Fruit fly (Drosophila melanogaster): ENCODE data around the gene Cp15.
A peak's percentile ranks its signal among the peaks of the same experiment; 100 is the strongest.

The Cp15 gene

dm6 chr3L:8696487-8696954 is 31.8 kb upstream of the Cp15 start (continued):
- TF ChIP-seq ERR (GFP tag; optimal IDR thresholded peaks at IDR 0.05) = peak; percentile 36
- TF ChIP-seq CG18764 (GFP tag; optimal IDR thresholded peaks at IDR 0.05) = peak; percentile 46
- peak; percentile 60 for TF ChIP-seq gcm (GFP tag; optimal IDR thresholded peaks at IDR 0.05)
- TF ChIP-seq CG3726 (GFP tag; IDR thresholded peaks at IDR 0.05) = no peak
- no peak for TF ChIP-seq Bdp1 (GFP tag; optimal IDR thresholded peaks at IDR 0.05)
- TF ChIP-seq Oaz (GFP tag; IDR thresholded peaks at IDR 0.05) = no peak
- peak; percentile 55 for TF ChIP-seq CG13894 (tag; optimal IDR thresholded peaks at IDR 0.05)
- TF ChIP-seq CG12299 (tag; optimal IDR thresholded peaks at IDR 0.05) = peak; percentile 47
- TF ChIP-seq CG14441 (GFP tag; IDR thresholded peaks at IDR 0.05) = peak; percentile 29; the same call in 1 of the 2 replicates
- peak; percentile 80 for TF ChIP-seq nau (GFP tag; optimal IDR thresholded peaks at IDR 0.05)
- TF ChIP-seq CG12155 (GFP tag; optimal IDR thresholded peaks at IDR 0.05) = no peak
- peak; percentile 16 for TF ChIP-seq ab (GFP tag; optimal IDR thresholded peaks at IDR 0.05)
- TF ChIP-seq CG2120 (GFP tag; optimal IDR thresholded peaks at IDR 0.05) = peak; percentile 22
- TF ChIP-seq HLH3B (GFP tag; IDR thresholded peaks at IDR 0.05) = peak; percentile 69; the same call in 1 of the 2 replicates
- TF ChIP-seq tgo (GFP tag; IDR thresholded peaks at IDR 0.05) = peak; percentile 39; the same call in 2 of the 3 replicates
- peak; percentile 75 for TF ChIP-seq CG13296 (GFP tag; optimal IDR thresholded peaks at IDR 0.05)
- TF ChIP-seq nerfin-1 (tag; optimal IDR thresholded peaks at IDR 0.05) = peak; percentile 50
- peak; percentile 44; the same call in 1 of the 2 replicates for TF ChIP-seq ara (GFP tag; IDR thresholded peaks at IDR 0.05)
- TF ChIP-seq CG9932 (GFP tag; IDR thresholded peaks at IDR 0.05) = peak; percentile 45; the same call in 1 of the 2 replicates
- TF ChIP-seq CG7745 (tag; optimal IDR thresholded peaks at IDR 0.05) = peak; percentile 15
- TF ChIP-seq CG4360 (GFP tag; IDR thresholded peaks at IDR 0.05) = peak; percentile 44
- peak; percentile 49 for TF ChIP-seq CG13424 (tag; optimal IDR thresholded peaks at IDR 0.05)
- no peak for TF ChIP-seq hb (GFP tag; IDR thresholded peaks at IDR 0.05; ENCODE audit: partially characterized antibody)
- peak; percentile 76 for TF ChIP-seq CG2678 (tag; optimal IDR thresholded peaks at IDR 0.05)
- TF ChIP-seq cg (GFP tag; optimal IDR thresholded peaks at IDR 0.05) = no peak
- peak; percentile 8; the same call in 1 of the 2 replicates for TF ChIP-seq CG32767 (GFP tag; IDR thresholded peaks at IDR 0.05)
- no peak for TF ChIP-seq Abd-B (GFP tag; optimal IDR thresholded peaks at IDR 0.05)
- no peak for TF ChIP-seq CG10565 (GFP tag; optimal IDR thresholded peaks at IDR 0.05)
- TF ChIP-seq CG32532 (GFP tag; IDR thresholded peaks at IDR 0.05) = peak; percentile 57
- TF ChIP-seq CG17385 (GFP tag; optimal IDR thresholded peaks at IDR 0.05) = peak; percentile 58
- peak; percentile 71 for TF ChIP-seq CG7987 (GFP tag; optimal IDR thresholded peaks at IDR 0.05)
- TF ChIP-seq dysf (GFP tag; IDR thresholded peaks at IDR 0.05) = 0 out of 3 replicates have a peak, but pooled peaks have one; percentile 36
- peak in 1 of 2 experiments; percentile 82 for TF ChIP-seq Hr78 (GFP tag; optimal IDR thresholded peaks at IDR 0.05)
- TF ChIP-seq CG15479 (GFP tag; optimal IDR thresholded peaks at IDR 0.05) = no peak
- TF ChIP-seq dati (GFP tag; IDR thresholded peaks at IDR 0.05) = no peak
- TF ChIP-seq mld (GFP tag; IDR thresholded peaks at IDR 0.05; ENCODE audit: partially characterized antibody) = no peak
- TF ChIP-seq cas (GFP tag; IDR thresholded peaks at IDR 0.05) = no peak
- peak; percentile 90 for TF ChIP-seq CG3407 (GFP tag; optimal IDR thresholded peaks at IDR 0.05)
- peak; percentile 26; the same call in 1 of the 2 replicates for TF ChIP-seq ap (GFP tag; IDR thresholded peaks at IDR 0.05)
- peak; percentile 74 for TF ChIP-seq CG8281 (tag; optimal IDR thresholded peaks at IDR 0.05)
- TF ChIP-seq CG11695 (GFP tag; IDR thresholded peaks at IDR 0.05) = peak; percentile 51; the same call in 1 of the 3 replicates
- TF ChIP-seq Vsx1 (GFP tag; optimal IDR thresholded peaks at IDR 0.05) = peak; percentile 89
- peak; percentile 51 for TF ChIP-seq CoRest (tag; optimal IDR thresholded peaks at IDR 0.05)
- no peak for TF ChIP-seq emc (GFP tag; optimal IDR thresholded peaks at IDR 0.05)
- TF ChIP-seq CG9727 (GFP tag; optimal IDR thresholded peaks at IDR 0.05) = peak; percentile 78
- peak; percentile 56; the same call in 2 of the 3 replicates for TF ChIP-seq Dbx (GFP tag; IDR thresholded peaks at IDR 0.05)
- TF ChIP-seq CG3995 (GFP tag; optimal IDR thresholded peaks at IDR 0.05) = peak; percentile 22
- TF ChIP-seq MESR4 (GFP tag; optimal IDR thresholded peaks at IDR 0.05) = no peak
- 0 out of 3 replicates have a peak, but pooled peaks have one; percentile 28 for TF ChIP-seq knrl (GFP tag; IDR thresholded peaks at IDR 0.05; ENCODE audit: partially characterized antibody)

Data from whole organism, embryonic.